Worm (Caenorhabditis elegans): ENCODE measurements around the gene bli-2.

DNA sequence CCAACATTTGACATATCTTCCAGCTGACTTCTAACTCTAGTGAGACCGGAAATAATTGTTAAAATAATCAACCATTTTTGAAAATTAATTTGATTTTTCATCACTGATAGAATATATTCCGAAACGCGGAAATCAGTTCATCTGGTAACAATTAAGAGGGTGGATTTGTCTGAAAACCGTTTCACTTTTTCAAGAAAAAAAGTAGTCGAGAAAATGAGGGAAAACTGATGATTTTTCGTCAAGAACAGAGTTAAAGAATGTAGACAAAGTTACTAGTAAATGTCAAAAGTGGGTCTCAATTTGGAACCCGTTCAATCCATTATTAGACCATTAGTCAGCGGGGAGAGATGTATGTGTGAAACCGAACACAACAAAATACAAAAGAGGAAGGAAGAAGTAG, 49.0 kb downstream of the bli-2 start, which contains the start of gene C17G10.6:
- TF ChIP-seq ces-1 (GFP tag; optimal IDR thresholded peaks at IDR 0.05) (no peak), unc-39 (tag; optimal IDR thresholded peaks at IDR 0.05) (no peak), mab-5 (tag; optimal IDR thresholded peaks at IDR 0.05) (no peak), mep-1 (tag; optimal IDR thresholded peaks at IDR 0.05) (no peak)

All from whole organism, mixed stage, embryonic.